Fruit fly (Drosophila melanogaster) whole organism, embryonic: ENCODE data around the gene CG6163.

Source experiments
- CG10274 ChIP-seq: fragments of 200-800 bp; sonication (Bioruptor generic); optimal IDR thresholded peaks from 3 replicates; lab custom pipeline; 2017; ENCODE audit warnings: missing biosample characterization, mild to moderate bottlenecking, missing genetic modification characterization
- CG10959 ChIP-seq: fragments of 200-800 bp; sonication (Bioruptor generic); IDR thresholded peaks from 2 replicates; pipeline ENCODE4 v1.3.6; 2022; ENCODE audit warnings: missing biosample characterization, missing genetic modification characterization
- CG13775 ChIP-seq: fragments of 200-800 bp; sonication (Bioruptor generic); optimal IDR thresholded peaks from 3 replicates; lab custom pipeline; 2017; ENCODE audit warnings: missing biosample characterization, mild to moderate bottlenecking, missing genetic modification characterization
- CG16813 ChIP-seq: fragments of 200-800 bp; sonication (Bioruptor generic); IDR thresholded peaks from 3 replicates; pipeline ENCODE4 v1.3.6; 2022; ENCODE audit warnings: missing biosample characterization, missing genetic modification characterization; ENCODE audit not compliant: partially characterized antibody
- CG16815 ChIP-seq: fragments of 200-800 bp; sonication (Bioruptor generic); optimal IDR thresholded peaks from 3 replicates; lab custom pipeline; 2017; ENCODE audit warnings: missing biosample characterization, mild to moderate bottlenecking, missing genetic modification characterization
- CG2202 ChIP-seq: fragments of 200-800 bp; sonication (Bioruptor generic); optimal IDR thresholded peaks from 2 replicates; lab custom pipeline; 2018; ENCODE audit warnings: missing biosample characterization, mild to moderate bottlenecking, missing genetic modification characterization
- CG32772 ChIP-seq: fragments of 200-800 bp; sonication (Bioruptor generic); IDR thresholded peaks from 2 replicates; pipeline ENCODE4 v1.3.6; 2022; ENCODE audit warnings: missing biosample characterization, missing genetic modification characterization
- CG33557 ChIP-seq: fragments of 200-800 bp; sonication (Bioruptor generic); optimal IDR thresholded peaks from 2 replicates; lab custom pipeline; 2019; ENCODE audit warnings: missing biosample characterization, mild to moderate bottlenecking, missing genetic modification characterization, moderate library complexity
- CG4707 ChIP-seq: fragments of 200-800 bp; sonication (Bioruptor generic); optimal IDR thresholded peaks from 2 replicates; lab custom pipeline; 2018; ENCODE audit warnings: missing biosample characterization, mild to moderate bottlenecking, missing genetic modification characterization, moderate library complexity
- CG4820 ChIP-seq: fragments of 200-800 bp; sonication (Bioruptor generic); optimal IDR thresholded peaks from 3 replicates; lab custom pipeline; 2016; ENCODE audit warnings: missing biosample characterization, missing genetic modification characterization
- CG8290 ChIP-seq, 3 experiments: fragments of 200-800 bp; sonication (Bioruptor generic); optimal IDR thresholded peaks; 2 replicates each; lab custom pipeline; 2016 to 2019; ENCODE audit warnings: missing biosample characterization in 3 of 3, missing genetic modification characterization in 3 of 3, mild to moderate bottlenecking in 2 of 3, moderate library complexity in 1 of 3
- CG8388 ChIP-seq: fragments of 200-800 bp; sonication (Bioruptor generic); optimal IDR thresholded peaks from 2 replicates; lab custom pipeline; 2019; ENCODE audit warnings: missing biosample characterization, mild to moderate bottlenecking, missing genetic modification characterization, moderate library complexity
- D ChIP-seq, 2 experiments: fragments of 200-800 bp in 1 of 2; fragments of >200 bp in 1 of 2; sonication (Bioruptor generic) in 1 of 2; optimal IDR thresholded peaks; 2 replicates in 1 of 2; 3 replicates in 1 of 2; lab custom pipeline; 2017; ENCODE audit warnings: mild to moderate bottlenecking in 1 of 2, missing biosample characterization in 1 of 2, missing genetic modification characterization in 1 of 2, missing genetic modification reagents in 1 of 2
- Deaf1 ChIP-seq: fragments of 200-800 bp; optimal IDR thresholded peaks from 3 replicates; lab custom pipeline; 2019; ENCODE audit warnings: missing biosample characterization, mild to moderate bottlenecking, missing genetic modification characterization, moderate library complexity
- Dip3 ChIP-seq: fragments of 200-800 bp; sonication (Bioruptor generic); optimal IDR thresholded peaks from 3 replicates; lab custom pipeline; 2016; ENCODE audit warnings: missing biosample characterization, missing genetic modification characterization
- HHEX ChIP-seq: fragments of 200-800 bp; sonication (Bioruptor generic); optimal IDR thresholded peaks from 3 replicates; lab custom pipeline; 2017; ENCODE audit warnings: missing biosample characterization, mild to moderate bottlenecking, missing genetic modification characterization, missing genetic modification reagents
- Hey ChIP-seq: fragments of 200-800 bp; sonication (Bioruptor generic); optimal IDR thresholded peaks from 3 replicates; lab custom pipeline; 2018; ENCODE audit warnings: missing biosample characterization, mild to moderate bottlenecking, missing genetic modification characterization
- Neu2 ChIP-seq: fragments of 200-800 bp; sonication (Bioruptor generic); optimal IDR thresholded peaks from 3 replicates; lab custom pipeline; 2016; ENCODE audit warnings: missing biosample characterization, missing genetic modification characterization, borderline replicate concordance
- Sin3A ChIP-seq: fragments of >200 bp; optimal IDR thresholded peaks from 2 replicates; lab custom pipeline; 2018
- Six4 ChIP-seq: fragments of 200-800 bp; sonication (Bioruptor generic); optimal IDR thresholded peaks from 2 replicates; lab custom pipeline; 2016; ENCODE audit warnings: missing biosample characterization, missing genetic modification characterization
- Ssrp ChIP-seq: fragments of 200-800 bp; sonication (Bioruptor generic); optimal IDR thresholded peaks from 2 replicates; lab custom pipeline; 2018; ENCODE audit warnings: missing biosample characterization, mild to moderate bottlenecking, missing genetic modification characterization, moderate library complexity
- Usf ChIP-seq: fragments of 200-800 bp; sonication (Bioruptor generic); optimal IDR thresholded peaks from 2 replicates; lab custom pipeline; 2017; ENCODE audit warnings: missing genotype, missing biosample characterization, missing genetic modification characterization
- Vsx1 ChIP-seq: fragments of 200-800 bp; sonication (Bioruptor generic); optimal IDR thresholded peaks from 2 replicates; lab custom pipeline; 2017; ENCODE audit warnings: missing biosample characterization, mild to moderate bottlenecking, missing genetic modification characterization, missing genetic modification reagents
- abd-A ChIP-seq: fragments of 200-800 bp; sonication (Bioruptor generic); optimal IDR thresholded peaks from 3 replicates; lab custom pipeline; 2019; ENCODE audit warnings: missing biosample characterization, mild to moderate bottlenecking, missing genetic modification characterization, moderate library complexity
- ase ChIP-seq: fragments of 200-800 bp; sonication (Bioruptor generic); IDR thresholded peaks from 3 replicates; pipeline ENCODE4 v1.3.6; 2022; ENCODE audit warnings: missing biosample characterization, missing genetic modification characterization
- bbx ChIP-seq: fragments of 200-800 bp; sonication (Bioruptor generic); IDR thresholded peaks from 2 replicates; pipeline ENCODE4 v1.3.6; 2022; ENCODE audit warnings: missing biosample characterization, missing genetic modification characterization; ENCODE audit not compliant: partially characterized antibody
- crc ChIP-seq: fragments of 200-800 bp; sonication (Bioruptor generic); optimal IDR thresholded peaks from 2 replicates; lab custom pipeline; 2016; ENCODE audit warnings: missing biosample characterization, missing genetic modification characterization
- dmrt11E ChIP-seq: fragments of 200-800 bp; sonication (Bioruptor generic); optimal IDR thresholded peaks from 3 replicates; lab custom pipeline; 2018; ENCODE audit warnings: missing biosample characterization, mild to moderate bottlenecking, missing genetic modification characterization, moderate library complexity
- fru ChIP-seq: fragments of >200 bp; optimal IDR thresholded peaks from 2 replicates; lab custom pipeline; 2017
- gce ChIP-seq: fragments of 200-800 bp; sonication (Bioruptor generic); IDR thresholded peaks from 3 replicates; pipeline ENCODE4 v1.3.6; 2022; ENCODE audit warnings: missing biosample characterization, missing genetic modification characterization
- lola ChIP-seq, 3 experiments: fragments of >200 bp in 2 of 3; fragments of 200-800 bp in 1 of 3; sonication (Bioruptor generic) in 1 of 3; optimal IDR thresholded peaks; 2 replicates each; lab custom pipeline; 2017 to 2019; ENCODE audit warnings: missing biosample characterization in 3 of 3, missing genetic modification characterization in 3 of 3, mild to moderate bottlenecking in 1 of 3, moderate library complexity in 1 of 3
- lov ChIP-seq, 2 experiments: fragments of 200-800 bp in 1 of 2; fragments of >200 bp in 1 of 2; sonication (Bioruptor generic) in 1 of 2; IDR thresholded peaks in 1 of 2; optimal IDR thresholded peaks in 1 of 2; 2 replicates in 1 of 2; 3 replicates in 1 of 2; pipeline versions ENCODE4 v1.3.6 to Lab custom; 2017 to 2022; ENCODE audit warnings: missing biosample characterization in 1 of 2, missing genetic modification characterization in 1 of 2
- nerfin-1 ChIP-seq: fragments of 200-800 bp; sonication (Bioruptor generic); optimal IDR thresholded peaks from 3 replicates; lab custom pipeline; 2019; ENCODE audit warnings: missing biosample characterization, mild to moderate bottlenecking, missing genetic modification characterization, moderate library complexity
- otp ChIP-seq: fragments of 200-800 bp; sonication (Bioruptor generic); IDR thresholded peaks from 3 replicates; pipeline ENCODE4, ENCODE4 v1.3.6; 2022; ENCODE audit warnings: missing biosample characterization, missing genetic modification characterization
- p53 ChIP-seq: fragments of 200-800 bp; sonication (Bioruptor generic); optimal IDR thresholded peaks from 2 replicates; lab custom pipeline; 2016; ENCODE audit warnings: missing biosample characterization, missing genetic modification characterization
- prd ChIP-seq, 3 experiments: fragments of >200 bp in 2 of 3; fragments of 200-800 bp in 1 of 3; sonication (Bioruptor generic) in 1 of 3; optimal IDR thresholded peaks in 2 of 3; IDR thresholded peaks in 1 of 3; 2 replicates in 2 of 3; 3 replicates in 1 of 3; pipeline versions ENCODE4 v1.3.6 to Lab custom; 2017 to 2022; ENCODE audit warnings: missing biosample characterization in 1 of 3, missing genetic modification characterization in 1 of 3
- pzg ChIP-seq: fragments of 200-800 bp; sonication (Bioruptor generic); optimal IDR thresholded peaks from 3 replicates; lab custom pipeline; 2018; ENCODE audit warnings: missing biosample characterization, mild to moderate bottlenecking, missing genetic modification characterization, moderate library complexity
- row ChIP-seq: fragments of 200-800 bp; sonication (Bioruptor generic); IDR thresholded peaks from 3 replicates; pipeline ENCODE4 v1.3.6; 2022; ENCODE audit warnings: missing biosample characterization, missing genetic modification characterization
- salm ChIP-seq: fragments of 200-800 bp; sonication (Bioruptor generic); optimal IDR thresholded peaks from 2 replicates; lab custom pipeline; 2018; ENCODE audit warnings: missing biosample characterization, mild to moderate bottlenecking, missing genetic modification characterization
- sim ChIP-seq: fragments of 200-800 bp; sonication (Bioruptor generic); IDR thresholded peaks from 2 replicates; pipeline ENCODE4 v1.3.6; 2022; ENCODE audit warnings: missing biosample characterization, missing genetic modification characterization
- slp2 ChIP-seq: fragments of 200-800 bp; sonication (Bioruptor generic); optimal IDR thresholded peaks from 2 replicates; lab custom pipeline; 2016; ENCODE audit warnings: missing biosample characterization, missing genetic modification characterization
- ssp ChIP-seq: fragments of 200-800 bp; sonication (Bioruptor generic); IDR thresholded peaks from 2 replicates; pipeline ENCODE4 v1.3.6; 2022; ENCODE audit warnings: missing biosample characterization, missing genetic modification characterization
- tap ChIP-seq: fragments of 200-800 bp; optimal IDR thresholded peaks from 3 replicates; lab custom pipeline; 2019; ENCODE audit warnings: missing biosample characterization, mild to moderate bottlenecking, missing genetic modification characterization, moderate library complexity
- tgo ChIP-seq: fragments of 200-800 bp; sonication (Bioruptor generic); IDR thresholded peaks from 3 replicates; pipeline ENCODE4 v1.3.6; 2022; ENCODE audit warnings: missing biosample characterization, missing genetic modification characterization
- tll ChIP-seq, 2 experiments: fragments of 200-800 bp in 1 of 2; fragments of >200 bp in 1 of 2; sonication (Bioruptor generic) in 1 of 2; optimal IDR thresholded peaks; 2 replicates each; lab custom pipeline; 2017 to 2019; ENCODE audit warnings: missing biosample characterization in 2 of 2, missing genetic modification characterization in 2 of 2, mild to moderate bottlenecking in 1 of 2, moderate library complexity in 1 of 2
- ttk ChIP-seq: fragments of 200-800 bp; sonication (Bioruptor generic); IDR thresholded peaks from 2 replicates; pipeline ENCODE4 v2.1.2; 2022; ENCODE audit warnings: missing biosample characterization, missing genetic modification characterization
- twi ChIP-seq: fragments of 200-800 bp; optimal IDR thresholded peaks from 2 replicates; lab custom pipeline; 2019; ENCODE audit warnings: missing biosample characterization, mild to moderate bottlenecking, missing genetic modification characterization, moderate library complexity
- usp ChIP-seq: fragments of >200 bp; optimal IDR thresholded peaks from 2 replicates; lab custom pipeline; 2017; ENCODE audit warnings: missing biosample characterization, missing genetic modification characterization

Gene CG6163

DNA sequence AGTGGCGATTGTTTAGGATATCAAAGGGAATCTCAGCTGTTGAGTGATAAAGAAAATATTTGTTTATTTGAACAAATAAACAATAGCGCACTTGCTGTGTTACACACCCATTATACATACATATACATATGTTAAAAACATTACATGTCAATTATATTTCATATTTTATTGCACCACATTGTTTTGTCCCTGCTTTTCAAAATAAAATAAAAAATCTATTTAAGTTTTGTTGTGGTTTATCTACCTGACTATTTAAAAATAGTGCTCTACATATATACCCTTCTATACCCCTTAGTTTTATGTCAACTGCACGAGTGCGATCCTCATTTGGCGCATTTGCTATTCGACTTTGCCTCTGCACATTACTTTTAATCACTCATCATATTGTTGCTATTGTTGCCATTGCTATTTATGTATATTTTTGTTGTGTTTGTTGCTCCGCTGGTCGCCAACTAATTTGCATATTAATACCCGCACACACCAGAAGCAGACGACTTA is 14.7 kb downstream of the CG6163 start (continued):
- peak; percentile 87 for TF ChIP-seq tap (tag; lab: Kevin White, UChicago)
- TF ChIP-seq lov (optimal IDR thresholded peaks at IDR 0.05; lab: Kevin White, UChicago) = no peak
- peak; percentile 34; the same call in 1 of the 3 replicates for TF ChIP-seq lov (GFP tag; IDR thresholded peaks at IDR 0.05; lab: Robert Waterston, UW)
- TF ChIP-seq crc (GFP tag; lab: Kevin White, UChicago) = peak; percentile 45
- TF ChIP-seq Usf (GFP tag; lab: Kevin White, UChicago) = peak; percentile 85
- TF ChIP-seq Six4 = peak; percentile 85
- peak; percentile 83 for TF ChIP-seq salm (tag; lab: Kevin White, UChicago)
- no peak for TF ChIP-seq Sin3A (lab: Kevin White, UChicago)
- TF ChIP-seq lola (GFP tag; optimal IDR thresholded peaks at IDR 0.05; lab: Kevin White, UChicago) = peak in 1 of 3 experiments; percentile 88
- peak; percentile 85 for TF ChIP-seq CG2202 (tag; lab: Kevin White, UChicago)
- peak; percentile 93 for TF ChIP-seq CG8388
- TF ChIP-seq gce = 0 out of 3 replicates have a peak, but pooled peaks have one; percentile 18
- TF ChIP-seq CG16815 = peak; percentile 89
- TF ChIP-seq CG4707 (GFP tag; lab: Kevin White, UChicago) = peak; percentile 34
- TF ChIP-seq slp2 (GFP tag; lab: Kevin White, UChicago) = peak; percentile 53
- TF ChIP-seq nerfin-1 (tag; lab: Kevin White, UChicago) = peak; percentile 89
- peak; percentile 68 for TF ChIP-seq CG10959
- TF ChIP-seq sim (GFP tag; lab: Robert Waterston, UW) = peak; percentile 78; the same call in 1 of the 2 replicates
- TF ChIP-seq CG4820 (GFP tag; lab: Kevin White, UChicago) = peak; percentile 86
- TF ChIP-seq HHEX (GFP tag; lab: Kevin White, UChicago) = peak; percentile 91
- no peak for TF ChIP-seq CG8290 (GFP tag; optimal IDR thresholded peaks at IDR 0.05; lab: Kevin White, UChicago)
- TF ChIP-seq CG8290 (tag; optimal IDR thresholded peaks at IDR 0.05; lab: Kevin White, UChicago) = peak in 1 of 2 experiments; percentile 39
- peak; percentile 83 for TF ChIP-seq ase
- TF ChIP-seq abd-A = no peak
- peak; percentile 93 for TF ChIP-seq CG32772
- TF ChIP-seq ttk = peak; percentile 83
- TF ChIP-seq p53 = no peak
- TF ChIP-seq CG13775 = peak; percentile 92
- TF ChIP-seq prd (optimal IDR thresholded peaks at IDR 0.05; lab: Kevin White, UChicago) = no peak
- TF ChIP-seq prd (GFP tag; IDR thresholded peaks at IDR 0.05; lab: Robert Waterston, UW) = peak; percentile 95
- peak; percentile 1 for TF ChIP-seq pzg (GFP tag; lab: Kevin White, UChicago)
- TF ChIP-seq tll (GFP tag; optimal IDR thresholded peaks at IDR 0.05; lab: Kevin White, UChicago) = no peak
- peak; percentile 59 for TF ChIP-seq CG33557 (GFP tag; lab: Kevin White, UChicago)
- TF ChIP-seq Hey = no peak
- peak; percentile 76 for TF ChIP-seq otp (GFP tag; lab: Robert Waterston, UW)
- peak; percentile 75 for TF ChIP-seq Dip3 (GFP tag; lab: Kevin White, UChicago)
- TF ChIP-seq Neu2 (GFP tag; lab: Kevin White, UChicago) = no peak
- peak; percentile 36 for TF ChIP-seq Deaf1
- peak; percentile 96 for TF ChIP-seq tgo (GFP tag; lab: Robert Waterston, UW)
- TF ChIP-seq Ssrp = peak; percentile 94
- no peak for TF ChIP-seq fru (lab: Kevin White, UChicago)
- peak; percentile 70 for TF ChIP-seq Vsx1 (GFP tag; lab: Kevin White, UChicago)
- TF ChIP-seq CG10274 (GFP tag; lab: Kevin White, UChicago) = peak; percentile 85
- no peak for TF ChIP-seq bbx (GFP tag; lab: Robert Waterston, UW)
- peak; percentile 89 for TF ChIP-seq row (GFP tag; lab: Robert Waterston, UW)
- TF ChIP-seq twi (tag; lab: Kevin White, UChicago) = peak; percentile 72
- no peak for TF ChIP-seq D (optimal IDR thresholded peaks at IDR 0.05; lab: Kevin White, UChicago)
- peak; percentile 92 for TF ChIP-seq D (GFP tag; optimal IDR thresholded peaks at IDR 0.05; lab: Kevin White, UChicago)
- TF ChIP-seq ssp (GFP tag; lab: Robert Waterston, UW) = peak; percentile 85
- no peak for TF ChIP-seq CG16813
- no peak for TF ChIP-seq usp (GFP tag; lab: Kevin White, UChicago)
- TF ChIP-seq dmrt11E (tag; lab: Kevin White, UChicago) = peak; percentile 90
